Worm (Caenorhabditis elegans) whole organism, mixed stage, embryonic: ENCODE results near the gene mam-3.

Source experiments
- ces-1 ChIP-seq: fragments of 150-350 bp; optimal IDR thresholded peaks from 2 replicates; lab custom pipeline; 2014; ENCODE audit warnings: missing biosample characterization, missing genetic modification reagents, missing genetic modification characterization
- lin-13 ChIP-seq: fragments of 150-350 bp; optimal IDR thresholded peaks from 2 replicates; lab custom pipeline; 2014; ENCODE audit warnings: missing biosample characterization, missing genetic modification characterization
- lin-32 ChIP-seq: fragments of 200-800 bp; sonication (Bioruptor generic); optimal IDR thresholded peaks from 2 replicates; lab custom pipeline; 2018; ENCODE audit warnings: mild to moderate bottlenecking, missing genetic modification characterization, missing compliant biosample characterization
- nhr-12 ChIP-seq: fragments of 150-350 bp; optimal IDR thresholded peaks from 2 replicates; lab custom pipeline; 2014; ENCODE audit warnings: missing biosample characterization, missing genetic modification characterization
- nhr-76 ChIP-seq: sonication (generic microtip); optimal IDR thresholded peaks from 2 replicates; lab custom pipeline; 2017; ENCODE audit warnings: missing biosample characterization, missing genetic modification characterization
- pha-4 ChIP-seq: fragments of 150-350 bp; optimal IDR thresholded peaks from 2 replicates; lab custom pipeline; 2018; ENCODE audit warnings: missing biosample characterization, missing genetic modification reagents, missing genetic modification characterization
- ztf-11 ChIP-seq: fragments of 150-350 bp; optimal IDR thresholded peaks from 2 replicates; lab custom pipeline; 2014; ENCODE audit warnings: missing biosample characterization, missing genetic modification characterization

DNA sequence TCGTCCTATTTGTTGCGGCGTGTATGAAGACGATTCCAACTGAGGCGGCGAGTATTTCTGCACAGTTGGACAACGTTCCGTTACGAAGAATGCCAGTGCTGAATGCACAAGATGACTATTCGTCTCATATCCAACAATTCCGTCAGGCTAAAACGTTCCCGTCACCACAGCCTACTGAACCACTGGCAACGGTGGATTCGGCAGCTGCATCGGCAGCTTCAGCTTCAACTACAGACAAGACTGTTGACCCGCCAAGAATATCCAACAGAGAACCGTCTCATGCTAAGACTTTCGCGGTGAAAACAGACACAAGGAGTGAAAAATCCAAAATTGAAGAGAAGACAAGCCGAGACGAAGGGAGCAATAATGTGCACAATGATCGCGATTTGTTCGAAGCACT is 38.4 kb upstream of the mam-3 start:
- TF ChIP-seq nhr-12 (tag; lab: Kevin White, UChicago) (no peak), lin-13 (tag; lab: Kevin White, UChicago) (no peak), pha-4 (tag; lab: Kevin White, UChicago) (no peak), ztf-11 (tag; lab: Kevin White, UChicago) (no peak), lin-32 (GFP tag; lab: Kevin White, UChicago) (no peak), nhr-76 (no peak), ces-1 (GFP tag; lab: Kevin White, UChicago) (no peak)
